Fruit fly (Drosophila melanogaster) whole organism, adult: Measurements from ENCODE around the gene nonA.

Experiments used
- CG11617 ChIP-seq: fragments of 200-800 bp; sonication (Bioruptor generic); optimal IDR thresholded peaks from 2 replicates; lab custom pipeline; 2017; ENCODE audit warnings: mild to moderate bottlenecking, missing biosample characterization, missing genetic modification reagents, missing genetic modification characterization
- CG12768 ChIP-seq: fragments of 200-800 bp; sonication (Bioruptor generic); optimal IDR thresholded peaks from 2 replicates; lab custom pipeline; 2017; ENCODE audit warnings: missing biosample characterization, missing genetic modification characterization, mild to moderate bottlenecking, moderate library complexity, missing genetic modification reagents
- CG14711 ChIP-seq: fragments of 200-800 bp; sonication (Bioruptor generic); optimal IDR thresholded peaks from 2 replicates; lab custom pipeline; 2018; ENCODE audit warnings: missing biosample characterization, mild to moderate bottlenecking, missing genetic modification characterization, moderate library complexity
- CG1620 ChIP-seq: fragments of 200-800 bp; sonication (Bioruptor generic); optimal IDR thresholded peaks from 2 replicates; lab custom pipeline; 2016; ENCODE audit warnings: missing biosample characterization, missing genetic modification characterization
- CG33017 ChIP-seq: fragments of 200-800 bp; sonication (Bioruptor generic); optimal IDR thresholded peaks from 2 replicates; lab custom pipeline; 2018; ENCODE audit warnings: missing biosample characterization, mild to moderate bottlenecking, missing genetic modification characterization, moderate library complexity
- CG5204 ChIP-seq: fragments of 200-800 bp; sonication (Bioruptor generic); optimal IDR thresholded peaks from 2 replicates; lab custom pipeline; 2016; ENCODE audit warnings: missing biosample characterization, missing genetic modification characterization
- CG7045 ChIP-seq: fragments of 200-800 bp; sonication (Bioruptor generic); optimal IDR thresholded peaks from 2 replicates; lab custom pipeline; 2017; ENCODE audit warnings: missing biosample characterization, mild to moderate bottlenecking, missing genetic modification characterization
- CG7101 ChIP-seq: fragments of 200-800 bp; sonication (Bioruptor generic); optimal IDR thresholded peaks from 2 replicates; lab custom pipeline; 2018; ENCODE audit warnings: missing biosample characterization, mild to moderate bottlenecking, missing genetic modification characterization, moderate library complexity
- Clk ChIP-seq: fragments of 200-800 bp; sonication (Bioruptor generic); optimal IDR thresholded peaks from 2 replicates; lab custom pipeline; 2017; ENCODE audit warnings: missing biosample characterization, missing genetic modification characterization
- Crg-1 ChIP-seq: fragments of 200-800 bp; sonication (Bioruptor generic); optimal IDR thresholded peaks from 2 replicates; lab custom pipeline; 2016; ENCODE audit warnings: missing biosample characterization, missing genetic modification characterization
- Hr96 ChIP-seq: fragments of 200-800 bp; sonication (Bioruptor generic); optimal IDR thresholded peaks from 2 replicates; lab custom pipeline; 2016; ENCODE audit warnings: missing biosample characterization, missing genetic modification characterization
- Mnt ChIP-seq: fragments of 200-800 bp; sonication (Bioruptor generic); optimal IDR thresholded peaks from 2 replicates; lab custom pipeline; 2016; ENCODE audit warnings: missing biosample characterization, mild to moderate bottlenecking, missing genetic modification characterization
- bab1 ChIP-seq: fragments of 200-800 bp; sonication (Bioruptor generic); optimal IDR thresholded peaks from 3 replicates; lab custom pipeline; 2019; ENCODE audit warnings: missing biosample characterization, mild to moderate bottlenecking, missing genetic modification characterization, moderate library complexity
- cic ChIP-seq: fragments of 200-800 bp; sonication (Bioruptor generic); optimal IDR thresholded peaks from 2 replicates; lab custom pipeline; 2017; ENCODE audit warnings: missing biosample characterization, mild to moderate bottlenecking, missing genetic modification characterization, moderate library complexity
- cnc ChIP-seq, 2 experiments: fragments of >200 bp; optimal IDR thresholded peaks; 2 replicates each; lab custom pipeline; 2017
- kay ChIP-seq: fragments of 200-800 bp; sonication (Bioruptor generic); peaks from one replicate; lab custom pipeline; 2016; ENCODE audit warnings: missing biosample characterization, missing genetic modification characterization, borderline replicate concordance
- ovo ChIP-seq: fragments of 200-800 bp; sonication (Bioruptor generic); optimal IDR thresholded peaks from 2 replicates; lab custom pipeline; 2016; ENCODE audit warnings: missing biosample characterization, missing genetic modification characterization
- pad ChIP-seq: fragments of 200-800 bp; sonication (Bioruptor generic); optimal IDR thresholded peaks from 3 replicates; lab custom pipeline; 2017; ENCODE audit warnings: missing biosample characterization, missing genetic modification characterization, mild to moderate bottlenecking, moderate library complexity, missing genetic modification reagents
- tj ChIP-seq: fragments of 200-800 bp; sonication (Bioruptor generic); optimal IDR thresholded peaks from 3 replicates; lab custom pipeline; 2017; ENCODE audit warnings: missing biosample characterization, mild to moderate bottlenecking, missing genetic modification characterization, moderate library complexity
- toe ChIP-seq: fragments of 200-800 bp; sonication (Bioruptor generic); optimal IDR thresholded peaks from 2 replicates; lab custom pipeline; 2016; ENCODE audit warnings: missing biosample characterization, missing genetic modification characterization

Gene nonA

dm6 chrX:16403811-16404420, 42.5 kb downstream of the nonA start:
- TF ChIP-seq tj (GFP tag; lab: Kevin White, UChicago) (no peak), CG33017 (tag; lab: Kevin White, UChicago) (peak; percentile 78), ovo (no peak), CG5204 (GFP tag; lab: Kevin White, UChicago) (no peak), CG7045 (GFP tag; lab: Kevin White, UChicago) (peak; percentile 30), Mnt (no peak), CG14711 (peak; percentile 82), toe (GFP tag; lab: Kevin White, UChicago) (no peak), CG7101 (peak; percentile 72), kay (no peak), CG1620 (GFP tag; lab: Kevin White, UChicago) (no peak), CG11617 (GFP tag; lab: Kevin White, UChicago) (peak; percentile 35), Hr96 (GFP tag; lab: Kevin White, UChicago) (peak; percentile 3), CG12768 (GFP tag; lab: Kevin White, UChicago) (peak; percentile 39), bab1 (GFP tag; lab: Kevin White, UChicago) (peak; percentile 81), Clk (no peak), pad (GFP tag; lab: Kevin White, UChicago) (peak; percentile 11), cic (GFP tag; lab: Kevin White, UChicago) (no peak), Crg-1 (GFP tag; lab: Kevin White, UChicago) (no peak), cnc (optimal IDR thresholded peaks at IDR 0.05; lab: Kevin White, UChicago) (no peak)

dm6 chrX:16404803-16405202, 43.4 kb downstream of the nonA start, which contains the start of gene CG9981:
TSS of gene CG9981 (minus strand) at chrX:16405122.
- TF ChIP-seq ovo (no peak), CG5204 (GFP tag; lab: Kevin White, UChicago) (no peak), Hr96 (GFP tag; lab: Kevin White, UChicago) (no peak), Clk (no peak), CG7045 (GFP tag; lab: Kevin White, UChicago) (no peak), toe (GFP tag; lab: Kevin White, UChicago) (no peak), cnc (optimal IDR thresholded peaks at IDR 0.05; lab: Kevin White, UChicago) (no peak), bab1 (GFP tag; lab: Kevin White, UChicago) (no peak), cic (GFP tag; lab: Kevin White, UChicago) (no peak), tj (GFP tag; lab: Kevin White, UChicago) (no peak), CG33017 (tag; lab: Kevin White, UChicago) (no peak), kay (no peak), CG7101 (no peak), CG1620 (GFP tag; lab: Kevin White, UChicago) (no peak), Mnt (no peak), CG12768 (GFP tag; lab: Kevin White, UChicago) (no peak), CG14711 (no peak), Crg-1 (GFP tag; lab: Kevin White, UChicago) (no peak), CG11617 (GFP tag; lab: Kevin White, UChicago) (no peak)

dm6 chrX:16405209-16405608, 43.8 kb downstream of the nonA start, which contains the start of gene CG4301:
TSS of gene CG4301 (plus strand) at chrX:16405509.
- TF ChIP-seq CG11617 (GFP tag; lab: Kevin White, UChicago) (no peak), ovo (no peak), tj (GFP tag; lab: Kevin White, UChicago) (no peak), CG1620 (GFP tag; lab: Kevin White, UChicago) (no peak), CG7101 (no peak), kay (no peak), toe (GFP tag; lab: Kevin White, UChicago) (no peak), CG7045 (GFP tag; lab: Kevin White, UChicago) (no peak), Clk (no peak), Crg-1 (GFP tag; lab: Kevin White, UChicago) (no peak)

- TF ChIP-seq Crg-1 (GFP tag; lab: Kevin White, UChicago) = no peak
Measured at dm6 chrX:16406083-16406482, 44.7 kb downstream of the nonA start.

- peak; percentile 22 for TF ChIP-seq Mnt
- peak; percentile 38 for TF ChIP-seq cic (GFP tag; lab: Kevin White, UChicago)
- TF ChIP-seq kay = peak; percentile 55
- TF ChIP-seq CG7101 = no peak
Measured at dm6 chrX:16414451-16415368, 53.3 kb downstream of the nonA start, which contains the start of gene Traf-like. TSS of gene Traf-like (plus strand) at chrX:16415046.

dm6 chrX:16420048-16420447, 58.7 kb downstream of the nonA start:
- no peak for TF ChIP-seq kay
- TF ChIP-seq CG14711 = no peak
- no peak for TF ChIP-seq pad (GFP tag; lab: Kevin White, UChicago)
- TF ChIP-seq CG7045 (GFP tag; lab: Kevin White, UChicago) = no peak
- no peak for TF ChIP-seq Clk
- no peak for TF ChIP-seq CG11617 (GFP tag; lab: Kevin White, UChicago)
- TF ChIP-seq ovo = no peak
- TF ChIP-seq Hr96 (GFP tag; lab: Kevin White, UChicago) = no peak
- no peak for TF ChIP-seq CG7101
- TF ChIP-seq CG5204 (GFP tag; lab: Kevin White, UChicago) = no peak
- TF ChIP-seq Crg-1 (GFP tag; lab: Kevin White, UChicago) = no peak
- no peak for TF ChIP-seq CG33017 (tag; lab: Kevin White, UChicago)
- TF ChIP-seq Mnt = no peak
